Worm (Caenorhabditis elegans): ENCODE data around the gene srh-171.

Gene srh-171

ce11 chrV:19986213-19986612, 20.7 kb downstream of the srh-171 start, which contains the start of gene clec-260:
TSS of gene clec-260 (minus strand) at chrV:19986313.
- no peak for TF ChIP-seq dsc-1 (tag; optimal IDR thresholded peaks at IDR 0.05)
- no peak for TF ChIP-seq unc-62 (GFP tag; optimal IDR thresholded peaks at IDR 0.05)
- TF ChIP-seq ets-5 (GFP tag; IDR thresholded peaks at IDR 0.05): no peak
- TF ChIP-seq mef-2 (tag; optimal IDR thresholded peaks at IDR 0.05): no peak
- TF ChIP-seq efl-1 (optimal IDR thresholded peaks at IDR 0.05): no peak
- TF ChIP-seq efl-1 (GFP tag; optimal IDR thresholded peaks at IDR 0.05 in 1 of 2): no peak
- no peak for TF ChIP-seq Y116A8C.19 (tag; optimal IDR thresholded peaks at IDR 0.05; ENCODE audit: borderline replicate concordance)

- no peak for TF ChIP-seq efl-1 (optimal IDR thresholded peaks at IDR 0.05)
- TF ChIP-seq efl-1 (GFP tag; optimal IDR thresholded peaks at IDR 0.05 in 1 of 2): peak in 1 of 2 experiments; percentile 24
- TF ChIP-seq sptf-1 (tag; optimal IDR thresholded peaks at IDR 0.05): no peak
These were observed 21.3 kb downstream of the srh-171 start for ce11 chrV:19986788-19987187.

- no peak for TF ChIP-seq nhr-77 (tag; optimal IDR thresholded peaks at IDR 0.05)
- no peak for TF ChIP-seq unc-86 (tag; optimal IDR thresholded peaks at IDR 0.05)
- TF ChIP-seq elt-2 (tag; optimal IDR thresholded peaks at IDR 0.05): no peak
These were observed 22.2 kb downstream of the srh-171 start, which contains the start of gene sri-67 for ce11 chrV:19987684-19988083. TSS of gene sri-67 (plus strand) at chrV:19987984.

- TF ChIP-seq unc-130 (tag; optimal IDR thresholded peaks at IDR 0.05) (no peak), swsn-7 (tag; optimal IDR thresholded peaks at IDR 0.05) (no peak), unc-86 (tag; optimal IDR thresholded peaks at IDR 0.05) (no peak), ceh-8 (GFP tag; optimal IDR thresholded peaks at IDR 0.05) (no peak), nhr-47 (tag; optimal IDR thresholded peaks at IDR 0.05) (no peak), sox-4 (tag; optimal IDR thresholded peaks at IDR 0.05) (no peak), snpc-4 (tag; optimal IDR thresholded peaks at IDR 0.05) (no peak), sup-37 (GFP tag; optimal IDR thresholded peaks at IDR 0.05) (no peak), lir-3 (tag; optimal IDR thresholded peaks at IDR 0.05; ENCODE audit: poor library complexity) (no peak), blmp-1 (tag; optimal IDR thresholded peaks at IDR 0.05) (no peak), lin-15B (tag; optimal IDR thresholded peaks at IDR 0.05) (no peak), jun-1 (tag; optimal IDR thresholded peaks at IDR 0.05) (no peak), skn-1 (tag; optimal IDR thresholded peaks at IDR 0.05) (no peak), fos-1 (tag; optimal IDR thresholded peaks at IDR 0.05) (no peak), ceh-90 (tag; optimal IDR thresholded peaks at IDR 0.05) (no peak), vab-15 (tag; optimal IDR thresholded peaks at IDR 0.05) (no peak), pag-3 (tag; optimal IDR thresholded peaks at IDR 0.05; ENCODE audit: borderline replicate concordance, insufficient read depth) (no peak), unc-98 (GFP tag; IDR thresholded peaks at IDR 0.05) (no peak)
These were observed 28.6 kb downstream of the srh-171 start, which contains the start of gene Y60A3A.25 for ce11 chrV:19994093-19994492. TSS of gene Y60A3A.25 (minus strand) at chrV:19994193.

ce11 chrV:19994665-19995064, 29.2 kb downstream of the srh-171 start:
- TF ChIP-seq elt-2 (tag; optimal IDR thresholded peaks at IDR 0.05) (peak; percentile 4), jun-1 (tag; optimal IDR thresholded peaks at IDR 0.05) (no peak), C04F5.9 (tag; optimal IDR thresholded peaks at IDR 0.05) (no peak)

ce11 chrV:19997481-19997880, 32.0 kb downstream of the srh-171 start:
- no peak for TF ChIP-seq dpl-1 (GFP tag; optimal IDR thresholded peaks at IDR 0.05)
- no peak for TF ChIP-seq C16A3.4 (tag; optimal IDR thresholded peaks at IDR 0.05)
- TF ChIP-seq efl-1 (optimal IDR thresholded peaks at IDR 0.05): no peak
- TF ChIP-seq efl-1 (GFP tag; optimal IDR thresholded peaks at IDR 0.05 in 1 of 2): no peak
- no peak for TF ChIP-seq ztf-11 (tag; optimal IDR thresholded peaks at IDR 0.05)
